Fruit fly (Drosophila melanogaster) whole organism, prepupa: ENCODE measurements around the gene CG34334.

Experiments used
- Blimp-1 ChIP-seq: fragments of 200-800 bp; sonication (Bioruptor generic); optimal IDR thresholded peaks from 3 replicates; lab custom pipeline; 2017; ENCODE audit warnings: missing biosample characterization, missing genetic modification characterization, mild to moderate bottlenecking, moderate library complexity, missing genetic modification reagents
- CG31627 ChIP-seq: fragments of 200-800 bp; sonication (Bioruptor generic); optimal IDR thresholded peaks from 3 replicates; lab custom pipeline; 2016; ENCODE audit warnings: missing biosample characterization, missing genetic modification characterization
- CG32006 ChIP-seq: fragments of 200-800 bp; sonication (Bioruptor generic); optimal IDR thresholded peaks from 3 replicates; lab custom pipeline; 2017; ENCODE audit warnings: missing biosample characterization, mild to moderate bottlenecking, missing genetic modification characterization
- CG6163 ChIP-seq: fragments of 200-800 bp; sonication (Bioruptor generic); IDR thresholded peaks from 3 replicates; pipeline ENCODE4 v1.3.6; 2022; ENCODE audit warnings: missing biosample characterization, missing genetic modification characterization
- Hr38 ChIP-seq: sonication (Bioruptor generic); optimal IDR thresholded peaks from 2 replicates; lab custom pipeline; 2016; ENCODE audit warnings: missing biosample characterization, missing genetic modification characterization
- Met ChIP-seq: fragments of 200-800 bp; sonication (Bioruptor generic); optimal IDR thresholded peaks from 3 replicates; lab custom pipeline; 2016; ENCODE audit warnings: missing biosample characterization, missing genetic modification characterization
- Sox102F ChIP-seq: fragments of 200-800 bp; sonication (Bioruptor generic); optimal IDR thresholded peaks from 2 replicates; lab custom pipeline; 2016; ENCODE audit warnings: missing biosample characterization, mild to moderate bottlenecking, missing genetic modification characterization
- Sox14 ChIP-seq: fragments of 200-800 bp; sonication (Bioruptor generic); optimal IDR thresholded peaks from 3 replicates; lab custom pipeline; 2016; ENCODE audit warnings: missing biosample characterization, missing genetic modification characterization
- cyc ChIP-seq: fragments of 200-800 bp; sonication (Bioruptor generic); optimal IDR thresholded peaks from 3 replicates; lab custom pipeline; 2016; ENCODE audit warnings: missing biosample characterization, missing genetic modification characterization
- eg ChIP-seq: fragments of 200-800 bp; sonication (Bioruptor generic); IDR thresholded peaks from 3 replicates; pipeline ENCODE4 v1.3.6; 2022; ENCODE audit warnings: missing biosample characterization, missing genetic modification characterization

dm6 chrX:22847247-22847646 is 25.4 kb upstream of the CG34334 start:
- no peak for TF ChIP-seq Sox102F
- TF ChIP-seq CG31627 (GFP tag; lab: Kevin White, UChicago), result no peak
- no peak for TF ChIP-seq CG6163 (GFP tag; lab: Robert Waterston, UW)
- no peak for TF ChIP-seq cyc (GFP tag; lab: Kevin White, UChicago)
- TF ChIP-seq Sox14 (GFP tag; lab: Kevin White, UChicago), result no peak
- TF ChIP-seq eg (GFP tag; lab: Robert Waterston, UW), result no peak
- TF ChIP-seq Hr38 (GFP tag; lab: Kevin White, UChicago), result no peak
- TF ChIP-seq Met (GFP tag; lab: Kevin White, UChicago), result no peak
- TF ChIP-seq Blimp-1 (GFP tag; lab: Kevin White, UChicago), result no peak
- TF ChIP-seq CG32006, result peak; percentile 54
